ENCODE assay signal across 1 fruit fly cellular context in genomic region chr3L:17895815-17896275, dm6.
TF ChIP-seq lines count a peak whose summit lies in the region.

TSS of gene Tsp74F (minus strand) at chr3L:17895862.

TF ChIP-seq in whole organism, embryonic, 481 proteins besides CTCF, POLR2A, EP300 and RAD21 (continued from another document):
- TF ChIP-seq CG33213 (GFP tag; optimal IDR thresholded peaks at IDR 0.05; lab: Kevin White, UChicago) (no peak), CG10565 (GFP tag; optimal IDR thresholded peaks at IDR 0.05; lab: Kevin White, UChicago) (no peak), psq (GFP tag; optimal IDR thresholded peaks at IDR 0.05; lab: Kevin White, UChicago) (peak; percentile 5), CG14050 (GFP tag; IDR thresholded peaks at IDR 0.05; lab: Robert Waterston, UW) (no peak), CG34376 (GFP tag; optimal IDR thresholded peaks at IDR 0.05; lab: Kevin White, UChicago) (peak; percentile 1), CG11723 (GFP tag; optimal IDR thresholded peaks at IDR 0.05; lab: Kevin White, UChicago) (peak; percentile 19), Atf6 (GFP tag; IDR thresholded peaks at IDR 0.05; lab: Robert Waterston, UW) (no peak), HHEX (GFP tag; optimal IDR thresholded peaks at IDR 0.05; lab: Kevin White, UChicago) (peak; percentile 28), Dbx (GFP tag; IDR thresholded peaks at IDR 0.05; lab: Robert Waterston, UW) (no peak), hkb (optimal IDR thresholded peaks at IDR 0.05; lab: Kevin White, UChicago) (no peak), hkb (GFP tag; IDR thresholded peaks at IDR 0.05; lab: Robert Waterston, UW) (peak; percentile 44; the same call in 1 of the 2 replicates), rib (GFP tag; IDR thresholded peaks at IDR 0.05; lab: Robert Waterston, UW) (no peak), Asciz (GFP tag; optimal IDR thresholded peaks at IDR 0.05; lab: Kevin White, UChicago) (peak; percentile 60), Scr (GFP tag; IDR thresholded peaks at IDR 0.05; lab: Robert Waterston, UW; ENCODE audit: partially characterized antibody) (no peak), danr (GFP tag; IDR thresholded peaks at IDR 0.05; lab: Robert Waterston, UW) (no peak), dimm (GFP tag; IDR thresholded peaks at IDR 0.05; lab: Robert Waterston, UW) (no peak), fd102C (GFP tag; optimal IDR thresholded peaks at IDR 0.05; lab: Kevin White, UChicago) (no peak), Abd-B (GFP tag; optimal IDR thresholded peaks at IDR 0.05; lab: Kevin White, UChicago) (no peak), CG17568 (GFP tag; optimal IDR thresholded peaks at IDR 0.05; lab: Kevin White, UChicago) (peak; percentile 43), CG11247 (GFP tag; IDR thresholded peaks at IDR 0.05; lab: Robert Waterston, UW) (no peak), chif (GFP tag; optimal IDR thresholded peaks at IDR 0.05; lab: Kevin White, UChicago) (no peak), CG13123 (GFP tag; optimal IDR thresholded peaks at IDR 0.05; lab: Kevin White, UChicago) (no peak), CG12104 (GFP tag; optimal IDR thresholded peaks at IDR 0.05; lab: Kevin White, UChicago) (no peak), en (GFP tag; optimal IDR thresholded peaks at IDR 0.05; lab: Kevin White, UChicago) (no peak), CG4730 (GFP tag; IDR thresholded peaks at IDR 0.05; lab: Robert Waterston, UW) (no peak), CG12299 (tag; optimal IDR thresholded peaks at IDR 0.05; lab: Kevin White, UChicago) (no peak), bcd (GFP tag; optimal IDR thresholded peaks at IDR 0.05; lab: Kevin White, UChicago) (no peak), MTF-1 (GFP tag; optimal IDR thresholded peaks at IDR 0.05; lab: Kevin White, UChicago; ENCODE audit: borderline replicate concordance) (peak; percentile 6), emc (GFP tag; optimal IDR thresholded peaks at IDR 0.05; lab: Kevin White, UChicago) (no peak), CG2116 (GFP tag; optimal IDR thresholded peaks at IDR 0.05; lab: Kevin White, UChicago) (no peak), Dp (GFP tag; optimal IDR thresholded peaks at IDR 0.05; lab: Kevin White, UChicago) (no peak), CG15696 (tag; optimal IDR thresholded peaks at IDR 0.05; lab: Kevin White, UChicago) (peak; percentile 27), Oaz (GFP tag; IDR thresholded peaks at IDR 0.05; lab: Robert Waterston, UW) (no peak), CG15011 (GFP tag; optimal IDR thresholded peaks at IDR 0.05; lab: Kevin White, UChicago) (no peak), CG4328 (GFP tag; optimal IDR thresholded peaks at IDR 0.05; lab: Kevin White, UChicago) (no peak), al (GFP tag; IDR thresholded peaks at IDR 0.05; lab: Robert Waterston, UW) (no peak), Xrp1 (GFP tag; IDR thresholded peaks at IDR 0.05; lab: Robert Waterston, UW) (0 out of 2 replicates have a peak, but pooled peaks have one; percentile 11), CG9817 (tag; optimal IDR thresholded peaks at IDR 0.05; lab: Kevin White, UChicago) (no peak), Pdp1 (GFP tag; optimal IDR thresholded peaks at IDR 0.05; lab: Kevin White, UChicago) (no peak), CG7839 (tag; optimal IDR thresholded peaks at IDR 0.05; lab: Kevin White, UChicago) (no peak), trh (GFP tag; optimal IDR thresholded peaks at IDR 0.05; lab: Kevin White, UChicago) (no peak), vfl (GFP tag; optimal IDR thresholded peaks at IDR 0.05; lab: Kevin White, UChicago) (no peak), ATbp (GFP tag; optimal IDR thresholded peaks at IDR 0.05; lab: Kevin White, UChicago) (peak; percentile 31), CG7271 (tag; optimal IDR thresholded peaks at IDR 0.05; lab: Kevin White, UChicago) (no peak), CG17328 (GFP tag; IDR thresholded peaks at IDR 0.05; lab: Robert Waterston, UW) (no peak), CG18262 (tag; optimal IDR thresholded peaks at IDR 0.05; lab: Kevin White, UChicago) (no peak), Sox100B (GFP tag; optimal IDR thresholded peaks at IDR 0.05; lab: Kevin White, UChicago) (peak; percentile 21), oc (tag; optimal IDR thresholded peaks at IDR 0.05; lab: Kevin White, UChicago) (peak; percentile 61), kah (GFP tag; optimal IDR thresholded peaks at IDR 0.05; lab: Kevin White, UChicago) (no peak), Taf1 (GFP tag; IDR thresholded peaks at IDR 0.05; lab: Robert Waterston, UW) (no peak), CG1024 (GFP tag; IDR thresholded peaks at IDR 0.05; lab: Robert Waterston, UW) (no peak), jumu (GFP tag; optimal IDR thresholded peaks at IDR 0.05; lab: Kevin White, UChicago) (no peak), CG16779 (GFP tag; IDR thresholded peaks at IDR 0.05; lab: Robert Waterston, UW) (no peak), Dad (GFP tag; optimal IDR thresholded peaks at IDR 0.05; lab: Kevin White, UChicago) (no peak), run (tag; optimal IDR thresholded peaks at IDR 0.05; lab: Kevin White, UChicago) (peak; percentile 75), CG4617 (GFP tag; optimal IDR thresholded peaks at IDR 0.05; lab: Kevin White, UChicago; ENCODE audit: borderline replicate concordance) (no peak), B-H1 (GFP tag; IDR thresholded peaks at IDR 0.05; lab: Robert Waterston, UW) (no peak), Jarid2 (GFP tag; optimal IDR thresholded peaks at IDR 0.05; lab: Kevin White, UChicago) (no peak), Optix (GFP tag; IDR thresholded peaks at IDR 0.05; lab: Robert Waterston, UW) (no peak), ERR (GFP tag; optimal IDR thresholded peaks at IDR 0.05; lab: Kevin White, UChicago) (no peak), bab2 (GFP tag; optimal IDR thresholded peaks at IDR 0.05; lab: Kevin White, UChicago) (no peak), HLHmδ (GFP tag; optimal IDR thresholded peaks at IDR 0.05; lab: Kevin White, UChicago) (no peak), Spps (tag; optimal IDR thresholded peaks at IDR 0.05; lab: Kevin White, UChicago) (no peak), Sry-β (GFP tag; optimal IDR thresholded peaks at IDR 0.05; lab: Kevin White, UChicago) (no peak), lab (GFP tag; optimal IDR thresholded peaks at IDR 0.05; lab: Kevin White, UChicago) (peak; percentile 44), repo (GFP tag; optimal IDR thresholded peaks at IDR 0.05; lab: Kevin White, UChicago) (no peak), HLH4C (GFP tag; IDR thresholded peaks at IDR 0.05; lab: Robert Waterston, UW; ENCODE audit: partially characterized antibody) (no peak), CG1529 (GFP tag; optimal IDR thresholded peaks at IDR 0.05; lab: Kevin White, UChicago) (no peak), yki (optimal IDR thresholded peaks at IDR 0.05; lab: Kevin White, UChicago) (no peak), tap (tag; optimal IDR thresholded peaks at IDR 0.05; lab: Kevin White, UChicago) (no peak), Meics (GFP tag; optimal IDR thresholded peaks at IDR 0.05; lab: Kevin White, UChicago) (no peak), MESR4 (GFP tag; optimal IDR thresholded peaks at IDR 0.05; lab: Kevin White, UChicago) (no peak), pum (GFP tag; optimal IDR thresholded peaks at IDR 0.05; lab: Kevin White, UChicago) (no peak), Med (GFP tag; lab: Kevin White, UChicago) (peak; percentile 76), hb (GFP tag; IDR thresholded peaks at IDR 0.05; lab: Robert Waterston, UW; ENCODE audit: partially characterized antibody) (no peak), tin (GFP tag; optimal IDR thresholded peaks at IDR 0.05; lab: Kevin White, UChicago) (no peak), da (GFP tag; optimal IDR thresholded peaks at IDR 0.05; lab: Kevin White, UChicago) (no peak), TFAM (GFP tag; optimal IDR thresholded peaks at IDR 0.05; lab: Kevin White, UChicago) (no peak), CG3281 (GFP tag; optimal IDR thresholded peaks at IDR 0.05; lab: Kevin White, UChicago) (no peak), Ets65A (GFP tag; lab: Kevin White, UChicago) (no peak), wek (GFP tag; optimal IDR thresholded peaks at IDR 0.05; lab: Kevin White, UChicago) (peak; percentile 40), CG13424 (tag; optimal IDR thresholded peaks at IDR 0.05; lab: Kevin White, UChicago) (no peak), Fer2 (tag; optimal IDR thresholded peaks at IDR 0.05; lab: Kevin White, UChicago) (no peak), dmrt99B (tag; optimal IDR thresholded peaks at IDR 0.05; lab: Kevin White, UChicago) (peak; percentile 43), CG10959 (GFP tag; IDR thresholded peaks at IDR 0.05; lab: Robert Waterston, UW) (no peak), CG7372 (GFP tag; IDR thresholded peaks at IDR 0.05; lab: Robert Waterston, UW) (no peak), Stat92E (GFP tag; optimal IDR thresholded peaks at IDR 0.05; lab: Kevin White, UChicago) (no peak), CG1233 (GFP tag; optimal IDR thresholded peaks at IDR 0.05; lab: Kevin White, UChicago) (peak; percentile 3), prd (optimal IDR thresholded peaks at IDR 0.05; lab: Kevin White, UChicago) (no peak), prd (GFP tag; IDR thresholded peaks at IDR 0.05; lab: Robert Waterston, UW) (no peak), h (optimal IDR thresholded peaks at IDR 0.05; lab: Kevin White, UChicago) (no peak), CHES-1-like (GFP tag; optimal IDR thresholded peaks at IDR 0.05; lab: Kevin White, UChicago) (no peak), CG12744 (GFP tag; optimal IDR thresholded peaks at IDR 0.05; lab: Kevin White, UChicago) (no peak), CG13775 (GFP tag; optimal IDR thresholded peaks at IDR 0.05; lab: Kevin White, UChicago) (no peak), fd64A (GFP tag; optimal IDR thresholded peaks at IDR 0.05; lab: Kevin White, UChicago) (peak; percentile 34), sim (GFP tag; IDR thresholded peaks at IDR 0.05; lab: Robert Waterston, UW) (no peak), CG11560 (tag; IDR thresholded peaks at IDR 0.05; lab: Robert Waterston, UW) (no peak), seq (GFP tag; IDR thresholded peaks at IDR 0.05; lab: Robert Waterston, UW) (no peak), ci (GFP tag; IDR thresholded peaks at IDR 0.05; lab: Robert Waterston, UW) (peak; percentile 66; the same call in 2 of the 3 replicates), CG5180 (GFP tag; optimal IDR thresholded peaks at IDR 0.05; lab: Kevin White, UChicago) (peak; percentile 19), Hr3 (GFP tag; optimal IDR thresholded peaks at IDR 0.05; lab: Kevin White, UChicago) (no peak), CG42726 (GFP tag; IDR thresholded peaks at IDR 0.05; lab: Robert Waterston, UW; ENCODE audit: partially characterized antibody) (no peak), fd3F (GFP tag; optimal IDR thresholded peaks at IDR 0.05; lab: Kevin White, UChicago) (no peak), CG6813 (GFP tag; optimal IDR thresholded peaks at IDR 0.05; lab: Kevin White, UChicago) (peak; percentile 39), slou (GFP tag; optimal IDR thresholded peaks at IDR 0.05; lab: Kevin White, UChicago) (no peak), CG10462 (GFP tag; optimal IDR thresholded peaks at IDR 0.05; lab: Kevin White, UChicago) (no peak), nerfin-1 (tag; optimal IDR thresholded peaks at IDR 0.05; lab: Kevin White, UChicago) (no peak), Ravus (GFP tag; IDR thresholded peaks at IDR 0.05; lab: Robert Waterston, UW) (no peak), BEAF-32 (GFP tag; optimal IDR thresholded peaks at IDR 0.05; lab: Kevin White, UChicago) (no peak), z (GFP tag; IDR thresholded peaks at IDR 0.05; lab: Robert Waterston, UW) (peak; percentile 43; the same call in 1 of the 3 replicates), Nf-YC (tag; optimal IDR thresholded peaks at IDR 0.05; lab: Kevin White, UChicago) (no peak), BtbVII (GFP tag; optimal IDR thresholded peaks at IDR 0.05; lab: Kevin White, UChicago) (no peak), CG17912 (GFP tag; optimal IDR thresholded peaks at IDR 0.05; lab: Kevin White, UChicago) (no peak), Ptx1 (GFP tag; IDR thresholded peaks at IDR 0.05; lab: Robert Waterston, UW) (no peak), CG12769 (tag; optimal IDR thresholded peaks at IDR 0.05; lab: Kevin White, UChicago) (peak; percentile 16), odd (GFP tag; optimal IDR thresholded peaks at IDR 0.05; lab: Kevin White, UChicago) (peak; percentile 27), jing (GFP tag; optimal IDR thresholded peaks at IDR 0.05; lab: Kevin White, UChicago) (no peak), CG3838 (GFP tag; optimal IDR thresholded peaks at IDR 0.05; lab: Kevin White, UChicago) (no peak), nmo (GFP tag; optimal IDR thresholded peaks at IDR 0.05; lab: Kevin White, UChicago) (no peak), gcm2 (GFP tag; optimal IDR thresholded peaks at IDR 0.05; lab: Kevin White, UChicago) (no peak), ato (GFP tag; IDR thresholded peaks at IDR 0.05; lab: Robert Waterston, UW; ENCODE audit: partially characterized antibody) (no peak), CG17802 (tag; optimal IDR thresholded peaks at IDR 0.05; lab: Kevin White, UChicago) (no peak), tll (GFP tag; optimal IDR thresholded peaks at IDR 0.05; lab: Kevin White, UChicago) (no peak), NfI (GFP tag; optimal IDR thresholded peaks at IDR 0.05; lab: Kevin White, UChicago) (no peak), CG15269 (tag; optimal IDR thresholded peaks at IDR 0.05; lab: Kevin White, UChicago) (peak; percentile 3), zen2 (GFP tag; IDR thresholded peaks at IDR 0.05; lab: Robert Waterston, UW; ENCODE audit: partially characterized antibody) (peak; percentile 34; the same call in 1 of the 3 replicates), Drgx (GFP tag; IDR thresholded peaks at IDR 0.05; lab: Robert Waterston, UW) (0 out of 2 replicates have a peak, but pooled peaks have one; percentile 24), phol (tag; optimal IDR thresholded peaks at IDR 0.05; lab: Kevin White, UChicago) (no peak), CG8290 (GFP tag; optimal IDR thresholded peaks at IDR 0.05; lab: Kevin White, UChicago) (no peak), CG8290 (tag; optimal IDR thresholded peaks at IDR 0.05; lab: Kevin White, UChicago) (no peak), CG31224 (GFP tag; IDR thresholded peaks at IDR 0.05; lab: Robert Waterston, UW) (no peak), exex (tag; optimal IDR thresholded peaks at IDR 0.05; lab: Kevin White, UChicago) (peak; percentile 11), CG4707 (GFP tag; optimal IDR thresholded peaks at IDR 0.05; lab: Kevin White, UChicago) (peak; percentile 21), CG16815 (GFP tag; optimal IDR thresholded peaks at IDR 0.05; lab: Kevin White, UChicago) (no peak), NC2α (GFP tag; optimal IDR thresholded peaks at IDR 0.05; lab: Kevin White, UChicago) (no peak), dpn (GFP tag; optimal IDR thresholded peaks at IDR 0.05; lab: Kevin White, UChicago) (no peak)
